Worm (Caenorhabditis elegans): Measurements from ENCODE around the gene epac-1.

The epac-1 gene

ce11 chrIII:10197416-10197815, 8.4 kb downstream of the epac-1 start, which contains the start of gene dod-6:
Gene dod-6, plus strand, starts transcription at chrIII:10197716.
- TF ChIP-seq rbr-2 (tag; optimal IDR thresholded peaks at IDR 0.05): no peak
- no peak for TF ChIP-seq daf-16 (GFP tag; optimal IDR thresholded peaks at IDR 0.05)
- TF ChIP-seq daf-16 (tag; optimal IDR thresholded peaks at IDR 0.05): no peak
- TF ChIP-seq pha-4 (GFP tag; IDR thresholded peaks at IDR 0.05): no peak
- TF ChIP-seq pha-4 (tag; optimal IDR thresholded peaks at IDR 0.05): no peak
- TF ChIP-seq T26A8.4 (GFP tag; IDR thresholded peaks at IDR 0.05): no peak
- no peak for TF ChIP-seq daf-19 (GFP tag; conservative IDR thresholded peaks at IDR 0.05)
- no peak for TF ChIP-seq madf-5 (GFP tag; IDR thresholded peaks at IDR 0.05)
- no peak for TF ChIP-seq arid-1 (GFP tag; conservative IDR thresholded peaks at IDR 0.05)
- TF ChIP-seq ceh-20 (GFP tag; IDR thresholded peaks at IDR 0.05): no peak
- no peak for TF ChIP-seq nhr-28 (tag; optimal IDR thresholded peaks at IDR 0.05)
- no peak for TF ChIP-seq snpc-1.2 (GFP tag; IDR thresholded peaks at IDR 0.05)
- no peak for TF ChIP-seq sdz-12 (GFP tag; optimal IDR thresholded peaks at IDR 0.05)
- TF ChIP-seq hlh-11 (tag; optimal IDR thresholded peaks at IDR 0.05): no peak
- TF ChIP-seq ceh-32 (tag; optimal IDR thresholded peaks at IDR 0.05; ENCODE audit: poor library complexity): no peak
- TF ChIP-seq Y75B8A.6 (GFP tag; IDR thresholded peaks at IDR 0.05): no peak
- TF ChIP-seq F44E2.7 (GFP tag; IDR thresholded peaks at IDR 0.05): no peak
- no peak for TF ChIP-seq ztf-7 (tag; optimal IDR thresholded peaks at IDR 0.05)
- TF ChIP-seq F10B5.3 (tag; optimal IDR thresholded peaks at IDR 0.05): no peak
- no peak for TF ChIP-seq lin-29 (GFP tag; IDR thresholded peaks at IDR 0.05)
- no peak for TF ChIP-seq R02D3.7 (tag; optimal IDR thresholded peaks at IDR 0.05)

- TF ChIP-seq F26F4.8 (GFP tag; conservative IDR thresholded peaks at IDR 0.05): no peak
- no peak for TF ChIP-seq ama-1 (optimal IDR thresholded peaks at IDR 0.05)
Measured at ce11 chrIII:10199052-10199451, 10.0 kb downstream of the epac-1 start, which contains the start of gene T20G5.8. Gene T20G5.8, plus strand, starts transcription at chrIII:10199352.

ce11 chrIII:10201235-10201634, 12.2 kb downstream of the epac-1 start, which contains the start of the genes T20G5.13 and T20G5.12:
Gene T20G5.13, minus strand, starts transcription at chrIII:10201335.
Gene T20G5.12, plus strand, starts transcription at chrIII:10201604.
- TF ChIP-seq snpc-4 (tag; optimal IDR thresholded peaks at IDR 0.05) (no peak), jun-1 (tag; optimal IDR thresholded peaks at IDR 0.05) (no peak), daf-12 (tag; optimal IDR thresholded peaks at IDR 0.05) (no peak), Y48G9A.11 (GFP tag; IDR thresholded peaks at IDR 0.05) (no peak), F10B5.3 (tag; optimal IDR thresholded peaks at IDR 0.05) (no peak), dmd-6 (GFP tag; IDR thresholded peaks at IDR 0.05) (no peak), duxl-1 (tag; optimal IDR thresholded peaks at IDR 0.05; ENCODE audit: poor library complexity) (no peak), skn-1 (tag; optimal IDR thresholded peaks at IDR 0.05) (no peak), ZK546.5 (tag; optimal IDR thresholded peaks at IDR 0.05) (no peak), nhr-11 (tag; optimal IDR thresholded peaks at IDR 0.05) (no peak), F26F4.8 (GFP tag; conservative IDR thresholded peaks at IDR 0.05) (no peak), saeg-2 (GFP tag; IDR thresholded peaks at IDR 0.05) (no peak)

- TF ChIP-seq tra-1 (GFP tag; IDR thresholded peaks at IDR 0.05) (no peak), saeg-2 (GFP tag; IDR thresholded peaks at IDR 0.05) (no peak), nhr-10 (tag; optimal IDR thresholded peaks at IDR 0.05) (no peak), lim-7 (GFP tag; IDR thresholded peaks at IDR 0.05) (no peak), nhr-11 (tag; optimal IDR thresholded peaks at IDR 0.05) (no peak), ceh-32 (tag; optimal IDR thresholded peaks at IDR 0.05; ENCODE audit: poor library complexity) (no peak), daf-19 (GFP tag; conservative IDR thresholded peaks at IDR 0.05) (no peak), zip-11 (GFP tag; IDR thresholded peaks at IDR 0.05) (no peak), nhr-76 (tag; optimal IDR thresholded peaks at IDR 0.05) (no peak), lin-29 (GFP tag; IDR thresholded peaks at IDR 0.05) (no peak)
Measured at ce11 chrIII:10202391-10202790, 13.4 kb downstream of the epac-1 start.
